Fruit fly (Drosophila melanogaster) whole organism, wandering third instar larva: ENCODE measurements around the gene CG31817.
A peak's percentile ranks its signal among the peaks of the same experiment; 100 is the strongest.

Experiments
- Abd-B ChIP-seq: fragments of >200 bp; optimal IDR thresholded peaks from 2 replicates; lab custom pipeline; 2017; ENCODE audit warnings: missing biosample characterization, missing genetic modification characterization
- CG32264 ChIP-seq: fragments of 200-800 bp; sonication (Bioruptor generic); optimal IDR thresholded peaks from 2 replicates; lab custom pipeline; 2016; ENCODE audit warnings: missing biosample characterization, missing genetic modification characterization
- CG9705 ChIP-seq: fragments of 200-800 bp; sonication (Bioruptor generic); optimal IDR thresholded peaks from 2 replicates; lab custom pipeline; 2018; ENCODE audit warnings: missing biosample characterization, mild to moderate bottlenecking, missing genetic modification characterization
- CrebA ChIP-seq: fragments of 200-800 bp; sonication (Bioruptor generic); optimal IDR thresholded peaks from 2 replicates; lab custom pipeline; 2016; ENCODE audit warnings: missing biosample characterization, mild to moderate bottlenecking, missing genetic modification characterization, borderline replicate concordance
- Dfd ChIP-seq: fragments of >200 bp; optimal IDR thresholded peaks from 2 replicates; lab custom pipeline; 2017; ENCODE audit warnings: missing biosample characterization, missing genetic modification characterization
- Dif ChIP-seq: fragments of 200-275, 200-300 bp; sonication (Bioruptor generic); optimal IDR thresholded peaks from 2 replicates; lab custom pipeline; 2018; ENCODE audit warnings: missing biosample characterization, missing genetic modification characterization; ENCODE audit not compliant: partially characterized antibody
- GATAd ChIP-seq: sonication (Bioruptor generic); optimal IDR thresholded peaks from 2 replicates; lab custom pipeline; 2016; ENCODE audit warnings: missing biosample characterization, missing genetic modification characterization
- HLH106 ChIP-seq: fragments of 200-800 bp; optimal IDR thresholded peaks from 3 replicates; lab custom pipeline; 2019; ENCODE audit warnings: missing biosample characterization, mild to moderate bottlenecking, missing genetic modification characterization, moderate library complexity
- Hnf4 ChIP-seq: fragments of 200-800 bp; sonication (Bioruptor generic); optimal IDR thresholded peaks from 2 replicates; lab custom pipeline; 2016; ENCODE audit warnings: missing biosample characterization, mild to moderate bottlenecking, missing genetic modification characterization
- Hr78 ChIP-seq: fragments of >200 bp; optimal IDR thresholded peaks from 2 replicates; lab custom pipeline; 2017; ENCODE audit warnings: missing biosample characterization, missing genetic modification characterization
- Hr83 ChIP-seq: fragments of 200-300 bp; sonication (Bioruptor generic); optimal IDR thresholded peaks from 2 replicates; lab custom pipeline; 2016; ENCODE audit warnings: missing biosample characterization, mild to moderate bottlenecking, missing genetic modification characterization, moderate library complexity; ENCODE audit not compliant: poor library complexity, severe bottlenecking
- Mio ChIP-seq: sonication (Bioruptor generic); optimal IDR thresholded peaks from 2 replicates; lab custom pipeline; 2016; ENCODE audit warnings: missing biosample characterization, missing genetic modification characterization
- Myc ChIP-seq: fragments of >200 bp; optimal IDR thresholded peaks from 2 replicates; lab custom pipeline; 2017
- N ChIP-seq: fragments of >200 bp; optimal IDR thresholded peaks from 2 replicates; lab custom pipeline; 2018; ENCODE audit warnings: missing biosample characterization, missing external identifiers, missing genetic modification characterization
- OdsH ChIP-seq: fragments of 200-800 bp; sonication (Bioruptor generic); optimal IDR thresholded peaks from 2 replicates; lab custom pipeline; 2016; ENCODE audit warnings: missing biosample characterization, mild to moderate bottlenecking, missing genetic modification characterization
- Rel ChIP-seq, 2 experiments: fragments of 200-800 bp; sonication (Bioruptor generic) in 1 of 2; optimal IDR thresholded peaks; 2 replicates in 1 of 2; 3 replicates in 1 of 2; lab custom pipeline; 2016 to 2019; ENCODE audit warnings: mild to moderate bottlenecking in 2 of 2, missing biosample characterization in 2 of 2, missing genetic modification characterization in 2 of 2, moderate library complexity in 1 of 2
- Sp1 ChIP-seq: fragments of 200-800 bp; sonication (Bioruptor generic); optimal IDR thresholded peaks from 3 replicates; lab custom pipeline; 2019; ENCODE audit warnings: missing biosample characterization, mild to moderate bottlenecking, missing genetic modification characterization, moderate library complexity
- Vsx2 ChIP-seq: fragments of 200-300, 225-300 bp; sonication (Bioruptor generic); optimal IDR thresholded peaks from 2 replicates; lab custom pipeline; 2018; ENCODE audit warnings: missing biosample characterization, missing genetic modification characterization; ENCODE audit not compliant: partially characterized antibody
- br ChIP-seq: fragments of 200-800 bp; sonication (Bioruptor generic); optimal IDR thresholded peaks from 2 replicates; lab custom pipeline; 2016; ENCODE audit warnings: missing biosample characterization, missing genetic modification characterization
- brk ChIP-seq: fragments of 200-800 bp; sonication (Bioruptor generic); optimal IDR thresholded peaks from 2 replicates; lab custom pipeline; 2016; ENCODE audit warnings: missing biosample characterization, mild to moderate bottlenecking, missing genetic modification characterization
- dl ChIP-seq, 2 experiments: fragments of 175-275, 200-275 bp in 1 of 2; fragments of 200-275 bp in 1 of 2; sonication (Bioruptor generic); optimal IDR thresholded peaks; lab custom pipeline; 2018; ENCODE audit warnings: mild to moderate bottlenecking in 2 of 2, missing biosample characterization in 2 of 2, missing genetic modification characterization in 2 of 2, moderate library complexity in 2 of 2; ENCODE audit not compliant: partially characterized antibody in 2 of 2, insufficient read depth in 1 of 2
- dmrt93B ChIP-seq: fragments of 200-800 bp; sonication (Bioruptor generic); optimal IDR thresholded peaks from 2 replicates; lab custom pipeline; 2018; ENCODE audit warnings: missing biosample characterization, mild to moderate bottlenecking, missing genetic modification characterization
- dsf ChIP-seq: sonication (Bioruptor generic); optimal IDR thresholded peaks from 2 replicates; lab custom pipeline; 2016; ENCODE audit warnings: missing biosample characterization, missing genetic modification characterization, borderline replicate concordance
- ey ChIP-seq: fragments of 200-800 bp; sonication (Bioruptor generic); optimal IDR thresholded peaks from 2 replicates; lab custom pipeline; 2016; ENCODE audit warnings: missing biosample characterization, missing genetic modification characterization
- foxo ChIP-seq, 2 experiments: fragments of 200-800 bp; sonication (Bioruptor generic); optimal IDR thresholded peaks; 2 replicates in 1 of 2; 3 replicates in 1 of 2; lab custom pipeline; 2016 to 2017; ENCODE audit warnings: missing biosample characterization in 2 of 2, missing genetic modification characterization in 2 of 2
- fru ChIP-seq: fragments of 200-800 bp; sonication (Bioruptor generic); optimal IDR thresholded peaks from 3 replicates; lab custom pipeline; 2016; ENCODE audit warnings: missing biosample characterization, mild to moderate bottlenecking, missing genetic modification characterization
- h ChIP-seq: fragments of 200-800 bp; sonication (Bioruptor generic); optimal IDR thresholded peaks from 3 replicates; lab custom pipeline; 2016; ENCODE audit warnings: missing biosample characterization, mild to moderate bottlenecking, missing genetic modification characterization
- jim ChIP-seq: fragments of 175-275, 200-325 bp; sonication (Bioruptor generic); optimal IDR thresholded peaks from 2 replicates; lab custom pipeline; 2016; ENCODE audit warnings: missing biosample characterization, mild to moderate bottlenecking, missing genetic modification characterization
- pan ChIP-seq: fragments of >200 bp; optimal IDR thresholded peaks from 2 replicates; lab custom pipeline; 2017
- psq ChIP-seq: fragments of 200-800 bp; sonication (Bioruptor generic); optimal IDR thresholded peaks from 3 replicates; lab custom pipeline; 2017; ENCODE audit warnings: missing biosample characterization, mild to moderate bottlenecking, missing genetic modification characterization, moderate library complexity
- rgr ChIP-seq: fragments of 200-800 bp; sonication (Bioruptor generic); optimal IDR thresholded peaks from 3 replicates; lab custom pipeline; 2016; ENCODE audit warnings: missing biosample characterization, mild to moderate bottlenecking, missing genetic modification characterization
- sage ChIP-seq: fragments of 200-800 bp; sonication (Bioruptor generic); optimal IDR thresholded peaks from 2 replicates; lab custom pipeline; 2016; ENCODE audit warnings: missing biosample characterization, mild to moderate bottlenecking, missing genetic modification characterization
- sv ChIP-seq: fragments of 200-800 bp; sonication (Bioruptor generic); optimal IDR thresholded peaks from 3 replicates; lab custom pipeline; 2016; ENCODE audit warnings: missing biosample characterization, missing genetic modification characterization
- tai ChIP-seq: sonication (Bioruptor generic); optimal IDR thresholded peaks from 2 replicates; lab custom pipeline; 2016; ENCODE audit warnings: missing biosample characterization, missing genetic modification characterization
- usp ChIP-seq: fragments of >200 bp; optimal IDR thresholded peaks from 2 replicates; lab custom pipeline; 2017; ENCODE audit warnings: missing biosample characterization, missing genetic modification characterization
- woc ChIP-seq: sonication (Bioruptor generic); optimal IDR thresholded peaks from 2 replicates; lab custom pipeline; 2016; ENCODE audit warnings: missing biosample characterization, mild to moderate bottlenecking, missing genetic modification characterization

Gene CG31817

dm6 chr2L:16292975-16293501, 44.6 kb downstream of the CG31817 start, which contains the start of gene CG13258:
Gene CG13258, minus strand, starts transcription at chr2L:16293025.
- TF ChIP-seq Hr78 = no peak
- TF ChIP-seq N (GFP tag; lab: Kevin White, UChicago) = no peak
- TF ChIP-seq, all 38 proteins: peak for 0

dm6 chr2L:16290984-16291383, 46.7 kb downstream of the CG31817 start, which contains the start of gene CG17329:
Gene CG17329, plus strand, starts transcription at chr2L:16291284.
- TF ChIP-seq Hr83 = no peak
- TF ChIP-seq HLH106 = no peak
- no peak for TF ChIP-seq fru (GFP tag; lab: Kevin White, UChicago)
- TF ChIP-seq sage (GFP tag; lab: Kevin White, UChicago) = no peak
- no peak for TF ChIP-seq Sp1 (GFP tag; lab: Kevin White, UChicago)
- no peak for TF ChIP-seq rgr (GFP tag; lab: Kevin White, UChicago)
- TF ChIP-seq CG9705 (GFP tag; lab: Kevin White, UChicago) = no peak
- no peak for TF ChIP-seq dl (GFP tag; optimal IDR thresholded peaks at IDR 0.05; lab: Kevin White, UChicago; ENCODE audit: insufficient read depth in 1 of 2, partially characterized antibody in 2 of 2)
- no peak for TF ChIP-seq GATAd (GFP tag; lab: Kevin White, UChicago)
- no peak for TF ChIP-seq brk (GFP tag; lab: Kevin White, UChicago)
- TF ChIP-seq usp (GFP tag; lab: Kevin White, UChicago) = no peak
- TF ChIP-seq pan (lab: Kevin White, UChicago) = no peak
- no peak for TF ChIP-seq OdsH (GFP tag; lab: Kevin White, UChicago)
- no peak for TF ChIP-seq dmrt93B (GFP tag; lab: Kevin White, UChicago)
- TF ChIP-seq CG32264 (GFP tag; lab: Kevin White, UChicago) = no peak
- no peak for TF ChIP-seq br (GFP tag; lab: Kevin White, UChicago)
- TF ChIP-seq N (GFP tag; lab: Kevin White, UChicago) = no peak

DNA sequence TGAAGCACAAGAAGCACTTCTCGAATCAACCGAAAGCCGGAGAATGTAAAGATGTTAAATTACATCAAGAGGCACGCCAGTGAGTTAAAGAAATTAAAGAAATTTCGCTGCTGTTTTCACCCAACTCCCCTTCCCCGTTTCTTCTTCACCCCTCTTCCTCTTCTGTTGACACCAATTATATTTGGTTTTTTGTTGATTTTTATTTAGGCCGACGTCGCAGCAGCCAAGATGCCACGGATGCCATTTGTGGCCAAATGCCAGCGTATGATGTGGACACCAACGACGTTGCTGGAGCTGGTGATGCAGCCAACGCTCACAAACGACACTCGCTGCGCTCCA, 49.3 kb downstream of the CG31817 start:
- no peak for TF ChIP-seq woc (GFP tag; lab: Kevin White, UChicago)
- TF ChIP-seq Hr83 = no peak
- no peak for TF ChIP-seq N (GFP tag; lab: Kevin White, UChicago)
- no peak for TF ChIP-seq GATAd (GFP tag; lab: Kevin White, UChicago)
- no peak for TF ChIP-seq Rel (GFP tag; optimal IDR thresholded peaks at IDR 0.05; lab: Kevin White, UChicago)
- no peak for TF ChIP-seq Rel (tag; optimal IDR thresholded peaks at IDR 0.05; lab: Kevin White, UChicago)
- no peak for TF ChIP-seq Hr78
- no peak for TF ChIP-seq tai (GFP tag; lab: Kevin White, UChicago)
- TF ChIP-seq Mio = no peak
- TF ChIP-seq Myc = no peak
- TF ChIP-seq, all 38 proteins: peak for 0

DNA sequence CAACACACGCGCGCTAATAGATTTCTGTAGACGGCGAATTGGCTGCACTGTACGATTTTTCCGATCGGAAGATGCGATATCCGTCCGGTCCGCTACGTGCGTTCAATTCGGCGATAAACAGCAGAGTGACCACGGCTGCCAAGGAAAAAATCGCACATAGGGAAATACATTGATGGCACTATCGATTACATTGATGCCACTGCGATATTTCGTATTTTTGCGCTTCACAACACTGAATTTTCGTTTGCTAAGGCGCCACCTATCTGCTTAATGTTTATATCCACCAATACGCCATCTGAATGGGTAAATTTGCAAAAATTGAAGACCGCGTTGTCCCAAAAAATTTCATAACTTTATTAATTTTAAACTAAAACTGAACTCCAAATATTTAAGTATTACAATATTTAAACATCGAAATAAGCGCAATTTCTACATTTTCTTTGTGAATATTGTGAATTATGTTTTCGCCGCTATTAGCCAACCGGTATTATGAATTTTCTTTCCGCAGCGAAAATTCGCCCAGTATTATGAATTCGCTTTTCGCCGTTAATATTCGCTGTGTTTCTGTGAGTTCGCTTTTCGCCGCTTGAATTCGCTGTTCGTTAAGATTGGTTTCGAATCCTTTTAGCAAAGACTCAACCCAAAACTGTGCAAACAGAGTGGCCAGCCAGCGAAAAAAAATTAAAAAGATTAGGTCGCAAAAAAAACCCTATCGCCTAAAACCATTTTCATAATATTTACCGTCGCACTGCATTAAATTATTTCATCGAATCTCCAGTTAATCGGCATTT, 49.9 kb downstream of the CG31817 start, which contains the start of the genes crp and pkaap:
TSS of gene crp (minus strand) at position 129 of the 791 bp plus-strand sequence.
TSS of gene pkaap (plus strand) at position 689 of the 791 bp plus-strand sequence.
- no peak for TF ChIP-seq usp (GFP tag; lab: Kevin White, UChicago)
- peak; percentile 42 for TF ChIP-seq dmrt93B (GFP tag; lab: Kevin White, UChicago)
- peak; percentile 86 for TF ChIP-seq h (GFP tag; lab: Kevin White, UChicago)
- TF ChIP-seq dl (GFP tag; optimal IDR thresholded peaks at IDR 0.05; lab: Kevin White, UChicago; ENCODE audit: insufficient read depth in 1 of 2, partially characterized antibody in 2 of 2) = peak in 1 of 2 experiments; percentile 62
- peak; percentile 86 for TF ChIP-seq Myc
- peak; percentile 64 for TF ChIP-seq HLH106
- peak; percentile 76 for TF ChIP-seq br (GFP tag; lab: Kevin White, UChicago)
- TF ChIP-seq OdsH (GFP tag; lab: Kevin White, UChicago) = peak; percentile 74
- TF ChIP-seq dsf (GFP tag; lab: Kevin White, UChicago) = peak; percentile 73
- TF ChIP-seq CG9705 (GFP tag; lab: Kevin White, UChicago) = peak; percentile 58
- peak; percentile 64 for TF ChIP-seq GATAd (GFP tag; lab: Kevin White, UChicago)
- no peak for TF ChIP-seq Abd-B (GFP tag; lab: Kevin White, UChicago)
- peak; percentile 51 for TF ChIP-seq Rel (GFP tag; optimal IDR thresholded peaks at IDR 0.05; lab: Kevin White, UChicago)
- peak; percentile 47 for TF ChIP-seq Rel (tag; optimal IDR thresholded peaks at IDR 0.05; lab: Kevin White, UChicago)
- peak; percentile 86 for TF ChIP-seq rgr (GFP tag; lab: Kevin White, UChicago)
- TF ChIP-seq Dif (GFP tag; lab: Kevin White, UChicago) = peak; percentile 84
- TF ChIP-seq CrebA (GFP tag; lab: Kevin White, UChicago) = no peak
- TF ChIP-seq ey = peak; percentile 76
- peak; percentile 92 for TF ChIP-seq Hnf4 (GFP tag; lab: Kevin White, UChicago)
- TF ChIP-seq tai (GFP tag; lab: Kevin White, UChicago) = peak; percentile 97
- no peak for TF ChIP-seq Hr78
- peak; percentile 90 for TF ChIP-seq jim (GFP tag; lab: Kevin White, UChicago)
- peak; percentile 98 for TF ChIP-seq Vsx2 (GFP tag; lab: Kevin White, UChicago)
- TF ChIP-seq brk (GFP tag; lab: Kevin White, UChicago) = peak; percentile 80
- peak; percentile 93 for TF ChIP-seq sv
- TF ChIP-seq fru (GFP tag; lab: Kevin White, UChicago) = peak; percentile 73
- no peak for TF ChIP-seq pan (lab: Kevin White, UChicago)
- TF ChIP-seq CG32264 (GFP tag; lab: Kevin White, UChicago) = peak; percentile 44
- TF ChIP-seq foxo (GFP tag; optimal IDR thresholded peaks at IDR 0.05; lab: Kevin White, UChicago) = peak; percentile 66 to 88
- peak; percentile 97 for TF ChIP-seq Hr83
- TF ChIP-seq Dfd = no peak
- peak; percentile 34 for TF ChIP-seq psq (GFP tag; lab: Kevin White, UChicago)
- peak; percentile 61 for TF ChIP-seq Sp1 (GFP tag; lab: Kevin White, UChicago)
- peak; percentile 48 for TF ChIP-seq woc (GFP tag; lab: Kevin White, UChicago)
- no peak for TF ChIP-seq N (GFP tag; lab: Kevin White, UChicago)
- peak; percentile 63 for TF ChIP-seq sage (GFP tag; lab: Kevin White, UChicago)
